Worm (Caenorhabditis elegans) whole organism, L3 larva: ENCODE data around the gene C28D4.7.

Experiments
- aly-2 ChIP-seq: fragments of 150-350 bp; optimal IDR thresholded peaks from 2 replicates; lab custom pipeline; 2014; ENCODE audit warnings: missing biosample characterization, missing genetic modification characterization
- ama-1 ChIP-seq: fragments of 150-350 bp; optimal IDR thresholded peaks from 2 replicates; lab custom pipeline; 2018
- nhr-28 ChIP-seq: fragments of 150-350 bp; optimal IDR thresholded peaks from 2 replicates; lab custom pipeline; 2014; ENCODE audit warnings: missing biosample characterization, missing genetic modification characterization
- nhr-76 ChIP-seq: fragments of 150-350 bp; sonication (generic microtip); optimal IDR thresholded peaks from 5 replicates; lab custom pipeline; 2014; ENCODE audit warnings: missing biosample characterization, missing genetic modification characterization
- snpc-4 ChIP-seq: fragments of 150-350 bp; optimal IDR thresholded peaks from 2 replicates; lab custom pipeline; 2014; ENCODE audit warnings: missing biosample characterization, missing genetic modification characterization
- unc-62 ChIP-seq: fragments of 150-350 bp; sonication (generic microtip); optimal IDR thresholded peaks from 4 replicates; lab custom pipeline; 2014; ENCODE audit warnings: missing biosample characterization, missing genetic modification reagents, missing genetic modification characterization
- ztf-11 ChIP-seq: fragments of 150-350 bp; optimal IDR thresholded peaks from 2 replicates; lab custom pipeline; 2014; ENCODE audit warnings: missing biosample characterization, missing genetic modification characterization

ce11 chrIV:9761751-9762150 is 18.8 kb upstream of the C28D4.7 start:
- TF ChIP-seq unc-62 (GFP tag; lab: Kevin White, UChicago), result no peak
- TF ChIP-seq ztf-11 (tag; lab: Kevin White, UChicago), result no peak
- no peak for TF ChIP-seq nhr-76 (tag; lab: Kevin White, UChicago)
- no peak for TF ChIP-seq aly-2
- TF ChIP-seq nhr-28, result no peak
- TF ChIP-seq ama-1 (lab: Kevin White, UChicago), result no peak
- TF ChIP-seq snpc-4 (tag; lab: Kevin White, UChicago), result no peak
